Fruit fly (Drosophila melanogaster): ENCODE results near the gene wg.

DNA sequence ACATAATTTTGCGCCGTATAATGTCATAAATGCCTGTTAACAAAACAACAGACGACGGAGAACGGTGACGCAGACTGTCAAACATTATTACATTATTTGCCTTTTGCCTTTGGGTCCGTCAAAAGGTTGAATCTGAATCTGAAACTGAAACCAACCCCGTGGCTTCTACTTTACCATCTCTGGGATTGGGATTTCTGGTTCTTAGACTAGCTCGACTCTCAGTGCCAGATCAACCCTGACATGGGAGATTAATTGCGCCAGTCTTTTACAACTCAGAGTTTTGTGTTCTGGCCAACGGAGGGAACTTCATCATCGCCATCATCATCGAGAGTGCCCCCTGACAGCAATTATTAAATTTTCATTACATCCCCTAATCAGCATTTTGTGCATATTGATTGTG lies 34.5 kb upstream of the wg start:
- TF ChIP-seq CG8478 (optimal IDR thresholded peaks at IDR 0.05) (no peak), usp (GFP tag; optimal IDR thresholded peaks at IDR 0.05) (no peak), psq (optimal IDR thresholded peaks at IDR 0.05) (no peak), Dll (optimal IDR thresholded peaks at IDR 0.05) (no peak), EcR (GFP tag; optimal IDR thresholded peaks at IDR 0.05) (no peak)
